Worm (Caenorhabditis elegans): ENCODE data around the gene Y38E10A.33.

Gene Y38E10A.33

DNA sequence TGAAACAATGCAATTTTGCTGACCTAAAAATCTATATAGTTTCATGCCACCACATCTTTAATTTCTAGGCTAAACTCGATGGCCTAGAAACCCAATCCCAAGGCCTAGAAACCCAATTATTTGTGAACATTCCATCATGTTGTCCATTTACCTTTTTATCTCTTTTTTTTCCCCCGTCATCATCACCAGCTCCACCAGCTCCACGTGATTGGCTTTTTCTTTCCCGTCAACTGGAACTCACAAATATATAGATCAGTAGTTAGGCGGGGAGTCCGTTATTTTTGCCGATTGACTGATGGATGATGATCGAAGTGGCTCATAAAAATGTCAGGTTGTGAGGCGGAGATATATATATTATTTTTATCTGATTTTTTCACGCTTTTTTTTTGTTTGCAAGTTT, 21.0 kb downstream of the Y38E10A.33 start:
- no peak for TF ChIP-seq him-1 (tag; optimal IDR thresholded peaks at IDR 0.05)
- TF ChIP-seq W03F9.2 (tag; optimal IDR thresholded peaks at IDR 0.05): no peak
- TF ChIP-seq dao-5 (tag; optimal IDR thresholded peaks at IDR 0.05): no peak

DNA sequence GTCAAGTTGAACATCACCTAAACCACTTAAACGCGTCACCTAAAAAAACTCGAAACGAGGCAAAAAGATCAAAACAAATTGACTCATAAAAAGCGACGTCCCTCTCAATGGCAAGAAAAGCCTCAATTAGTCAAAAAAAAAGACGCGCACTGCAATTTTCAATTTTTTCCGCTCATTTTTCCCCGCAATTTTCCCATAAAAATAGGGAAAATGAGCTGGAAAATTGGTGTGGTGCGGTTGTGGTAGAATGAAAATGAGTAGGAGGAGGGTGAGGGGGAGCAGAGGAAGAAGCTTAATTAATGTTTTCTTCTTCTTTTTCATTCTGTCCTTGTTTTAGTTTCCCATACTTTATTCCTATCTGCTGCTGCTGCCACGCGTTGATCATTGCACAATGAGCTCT, 21.8 kb downstream of the Y38E10A.33 start:
- TF ChIP-seq him-1 (tag; optimal IDR thresholded peaks at IDR 0.05) (no peak), dao-5 (tag; optimal IDR thresholded peaks at IDR 0.05) (no peak), W03F9.2 (tag; optimal IDR thresholded peaks at IDR 0.05) (no peak)

DNA sequence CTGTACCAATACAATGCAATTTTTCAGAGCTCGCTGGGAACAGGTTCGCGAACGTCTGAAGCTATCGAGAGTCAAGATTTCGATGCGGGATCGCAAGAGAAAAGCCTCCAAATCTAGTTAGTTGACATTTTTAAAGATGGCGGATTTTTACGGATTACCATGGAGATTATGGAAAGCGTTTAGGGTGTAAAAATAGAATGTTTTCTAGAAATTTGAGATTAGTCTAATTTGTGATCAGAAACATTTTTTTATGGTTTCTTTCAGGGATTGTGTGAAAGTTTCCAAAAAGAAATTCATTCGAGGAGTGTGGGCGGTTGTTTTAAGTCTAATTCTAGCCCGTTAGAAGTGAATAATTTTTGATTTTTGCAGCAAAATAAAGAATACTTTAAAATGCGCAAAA, 23.6 kb downstream of the Y38E10A.33 start:
- TF ChIP-seq W03F9.2 (tag; optimal IDR thresholded peaks at IDR 0.05) (no peak), him-1 (tag; optimal IDR thresholded peaks at IDR 0.05) (no peak), dao-5 (tag; optimal IDR thresholded peaks at IDR 0.05) (no peak)

DNA sequence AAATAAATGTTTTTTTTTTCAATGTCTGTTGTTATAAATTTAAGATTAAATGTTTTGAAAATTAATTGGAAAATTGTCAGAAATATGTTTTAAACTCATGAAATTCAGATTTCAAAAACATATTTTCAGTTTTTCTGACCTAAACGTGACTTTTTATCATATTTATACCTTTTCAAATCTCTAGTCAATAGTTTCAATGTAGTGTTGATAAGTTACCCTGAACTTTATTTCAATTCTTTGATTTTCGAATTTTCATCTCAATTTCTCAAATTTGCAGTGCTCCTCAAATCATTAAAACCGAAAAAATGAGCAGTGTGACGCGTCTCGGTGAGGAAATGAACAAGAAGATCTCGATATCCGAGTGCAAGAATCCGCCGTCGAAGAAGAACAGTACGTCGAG, 25.0 kb downstream of the Y38E10A.33 start, which contains the start of gene rgs-4:
rgs-4 (plus strand) TSS at position 301 of the 400 bp plus-strand sequence.
- TF ChIP-seq dao-5 (tag; optimal IDR thresholded peaks at IDR 0.05): no peak
- no peak for TF ChIP-seq W03F9.2 (tag; optimal IDR thresholded peaks at IDR 0.05)
- TF ChIP-seq him-1 (tag; optimal IDR thresholded peaks at IDR 0.05): no peak

DNA sequence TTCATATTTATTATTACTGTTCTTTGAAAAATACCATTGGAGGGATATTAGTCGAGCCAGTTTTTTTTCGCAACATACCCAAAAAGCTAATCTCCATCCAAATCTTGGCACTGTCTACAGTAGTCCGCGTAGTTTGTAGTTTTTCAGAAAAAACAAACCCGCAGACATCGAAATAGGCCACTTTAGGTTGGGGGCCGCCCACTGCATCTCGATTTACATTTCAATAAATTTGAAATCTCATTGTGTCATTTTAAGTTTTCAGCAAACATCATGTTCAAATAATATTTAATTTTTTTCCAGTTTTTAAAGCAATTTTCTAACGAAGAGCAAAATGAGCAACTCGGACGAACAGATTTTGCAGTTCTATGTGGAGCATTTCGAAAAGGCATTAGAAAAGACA, 39.1 kb downstream of the Y38E10A.33 start, which contains the start of gene nhr-235:
nhr-235 (plus strand) TSS at position 301 of the 400 bp plus-strand sequence.
- TF ChIP-seq dao-5 (tag; optimal IDR thresholded peaks at IDR 0.05) (no peak), W03F9.2 (tag; optimal IDR thresholded peaks at IDR 0.05) (no peak), him-1 (tag; optimal IDR thresholded peaks at IDR 0.05) (no peak)

DNA sequence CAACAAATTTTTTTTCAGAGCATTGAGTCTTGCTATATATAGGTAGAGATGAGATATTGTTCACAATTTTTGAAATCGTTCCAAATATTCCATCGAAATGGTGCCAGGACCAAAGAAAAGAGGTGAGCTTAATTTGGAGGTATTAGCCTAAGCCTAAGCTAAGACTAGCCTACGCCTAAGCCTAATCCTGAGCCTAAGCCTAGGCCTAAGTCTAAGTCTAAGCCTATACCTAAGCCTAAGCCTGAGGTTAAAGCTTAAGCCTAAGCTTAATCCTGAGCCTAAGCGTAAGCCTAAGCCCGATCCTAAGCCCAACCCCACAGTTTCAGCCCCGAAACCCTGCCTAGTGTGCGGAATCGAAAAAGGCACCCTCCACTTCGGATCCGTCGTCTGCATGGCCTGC, 42.8 kb downstream of the Y38E10A.33 start, which contains the start of gene nhr-234:
nhr-234 (plus strand) TSS at position 77 of the 400 bp plus-strand sequence.
- no peak for TF ChIP-seq dao-5 (tag; optimal IDR thresholded peaks at IDR 0.05)
- TF ChIP-seq him-1 (tag; optimal IDR thresholded peaks at IDR 0.05): no peak
- no peak for TF ChIP-seq W03F9.2 (tag; optimal IDR thresholded peaks at IDR 0.05)

DNA sequence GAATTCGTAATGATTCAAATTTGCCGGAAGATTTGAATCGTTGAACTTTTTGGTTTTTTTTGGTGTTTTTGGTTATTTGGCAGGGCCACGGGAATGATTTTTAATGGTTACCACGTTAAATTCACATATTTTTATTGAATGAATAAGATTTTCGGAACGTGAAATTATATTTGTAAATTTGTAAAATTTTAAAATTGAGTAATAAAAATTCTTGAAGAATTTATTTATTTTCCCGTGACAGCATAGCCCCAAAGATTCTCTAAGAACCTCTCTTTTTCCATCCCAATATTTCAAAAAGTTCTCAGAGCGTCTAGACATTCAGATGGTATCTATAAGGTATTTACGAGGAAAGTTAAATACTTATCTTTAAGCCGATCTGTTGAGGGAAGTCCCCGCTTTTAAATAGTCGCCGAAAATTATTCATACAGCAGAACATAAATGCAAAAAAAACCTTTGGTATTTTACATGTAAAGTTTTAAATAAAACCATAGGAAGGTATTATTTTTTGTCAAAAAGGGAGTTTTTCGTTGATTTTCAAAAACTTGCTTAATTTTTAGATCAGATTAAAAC, 44.6 kb downstream of the Y38E10A.33 start, which contains the start of gene Y38E10A.17:
Y38E10A.17 (minus strand) TSS at position 51 of the 570 bp plus-strand sequence.
- no peak for TF ChIP-seq W03F9.2 (tag; optimal IDR thresholded peaks at IDR 0.05)
- TF ChIP-seq dao-5 (tag; optimal IDR thresholded peaks at IDR 0.05): no peak
- no peak for TF ChIP-seq him-1 (tag; optimal IDR thresholded peaks at IDR 0.05)

DNA sequence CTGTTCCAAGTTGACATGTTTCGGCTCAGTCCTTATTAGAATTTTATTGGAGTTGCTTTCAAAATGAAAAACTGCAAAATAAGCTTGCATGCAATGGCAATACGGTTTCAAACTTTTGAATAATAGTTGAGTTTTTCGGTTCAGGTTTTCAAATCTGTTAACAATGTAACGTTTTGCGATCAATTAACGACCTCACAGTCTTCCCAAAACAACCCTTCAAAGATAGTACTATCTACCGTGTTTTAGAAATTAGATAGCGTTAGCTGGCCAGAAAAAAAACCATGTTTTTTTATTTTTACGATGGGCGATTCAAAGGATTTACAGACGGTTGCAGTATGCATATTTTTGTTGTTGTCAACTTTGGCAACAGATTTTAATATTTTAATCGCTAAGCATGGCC, 48.6 kb downstream of the Y38E10A.33 start, which contains the start of gene Y38E10A.34:
Y38E10A.34 (plus strand) TSS at position 301 of the 400 bp plus-strand sequence.
- TF ChIP-seq dao-5 (tag; optimal IDR thresholded peaks at IDR 0.05): no peak
- no peak for TF ChIP-seq him-1 (tag; optimal IDR thresholded peaks at IDR 0.05)
- no peak for TF ChIP-seq W03F9.2 (tag; optimal IDR thresholded peaks at IDR 0.05)

Measured in whole organism, L4/young adult.